In genomic region chrV:15067165-15067564, ce11 we compare ENCODE assay signal across 2 worm cellular contexts.
TF ChIP-seq lines count a peak whose summit lies in the region.

C25D7.10 (plus strand) TSS chrV:15067465.

TF ChIP-seq in whole organism, L4 larva, 104 proteins besides CTCF, POLR2A, EP300 and RAD21:
- no peak for TF ChIP-seq unc-130 (GFP tag; optimal IDR thresholded peaks at IDR 0.05; lab: Kevin White, UChicago)
- peak; percentile 27; the same call in 1 of the 2 replicates for TF ChIP-seq lin-38 (GFP tag; IDR thresholded peaks at IDR 0.05; lab: Robert Waterston, UW)
- TF ChIP-seq R02D3.7 (tag; optimal IDR thresholded peaks at IDR 0.05; lab: Kevin White, UChicago), result no peak

TF ChIP-seq in whole organism, young adult, 124 proteins besides CTCF, POLR2A, EP300 and RAD21:
- TF ChIP-seq sdz-38 (tag; optimal IDR thresholded peaks at IDR 0.05; lab: Kevin White, UChicago), result no peak
- no peak for TF ChIP-seq mcd-1 (GFP tag; IDR thresholded peaks at IDR 0.05; lab: Robert Waterston, UW)
- TF ChIP-seq athp-1 (tag; optimal IDR thresholded peaks at IDR 0.05; lab: Kevin White, UChicago), result no peak
- 0 out of 2 replicates have a peak, but pooled peaks have one; percentile 23 for TF ChIP-seq madf-6 (GFP tag; IDR thresholded peaks at IDR 0.05; lab: Robert Waterston, UW)
- no peak for TF ChIP-seq mes-4 (tag; optimal IDR thresholded peaks at IDR 0.05; lab: Kevin White, UChicago)
- no peak for TF ChIP-seq tbp1 (GFP tag; optimal IDR thresholded peaks at IDR 0.05; lab: Kevin White, UChicago)
- TF ChIP-seq chd-7 (tag; optimal IDR thresholded peaks at IDR 0.05; lab: Kevin White, UChicago), result no peak
- TF ChIP-seq ceh-100 (GFP tag; IDR thresholded peaks at IDR 0.05; lab: Robert Waterston, UW), result no peak
- TF ChIP-seq die-1 (tag; optimal IDR thresholded peaks at IDR 0.05; lab: Kevin White, UChicago), result no peak
- TF ChIP-seq gei-17 (GFP tag; optimal IDR thresholded peaks at IDR 0.05; lab: Kevin White, UChicago), result no peak
- TF ChIP-seq cebp-2 (GFP tag; IDR thresholded peaks at IDR 0.05; lab: Robert Waterston, UW), result 0 out of 2 replicates have a peak, but pooled peaks have one; percentile 65
- TF ChIP-seq snpc-3.4 (tag; optimal IDR thresholded peaks at IDR 0.05; lab: Kevin White, UChicago), result no peak
- no peak for TF ChIP-seq snpc-1.3 (tag; optimal IDR thresholded peaks at IDR 0.05; lab: Kevin White, UChicago; ENCODE audit: insufficient read depth)
- no peak for TF ChIP-seq lin-40 (tag; optimal IDR thresholded peaks at IDR 0.05; lab: Kevin White, UChicago)
- no peak for TF ChIP-seq rpc-1 (optimal IDR thresholded peaks at IDR 0.05; lab: Kevin White, UChicago)
- TF ChIP-seq rpc-1 (tag; optimal IDR thresholded peaks at IDR 0.05; lab: Kevin White, UChicago), result no peak
- TF ChIP-seq T07F8.4 (tag; optimal IDR thresholded peaks at IDR 0.05; lab: Kevin White, UChicago), result no peak
- no peak for TF ChIP-seq B0336.3 (GFP tag; IDR thresholded peaks at IDR 0.05; lab: Robert Waterston, UW)
